Worm (Caenorhabditis elegans): ENCODE measurements around the gene F20D6.15.

DNA sequence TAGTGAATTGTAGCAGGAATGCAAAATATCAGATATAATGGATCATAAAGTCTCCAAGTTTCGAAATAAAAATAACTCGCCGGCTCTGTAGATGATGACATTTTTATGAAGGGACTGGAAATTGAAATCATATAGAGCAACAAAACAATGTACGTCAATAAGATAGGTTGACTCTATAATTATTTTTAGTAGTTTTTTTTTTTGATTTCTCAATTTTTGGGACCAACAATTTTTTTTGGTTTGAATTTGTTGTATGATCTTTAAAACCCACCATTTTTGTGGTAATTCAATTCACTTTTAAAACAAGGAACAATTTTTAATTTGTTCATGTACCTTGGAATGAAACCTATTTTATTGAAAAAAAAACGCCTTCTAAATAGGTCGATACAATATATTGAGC is 1.7 kb upstream of the F20D6.15 start, which contains the start of gene F20D6.12:
- no peak for TF ChIP-seq ztf-23 (GFP tag; IDR thresholded peaks at IDR 0.05)
- no peak for TF ChIP-seq med-1 (GFP tag; optimal IDR thresholded peaks at IDR 0.05; ENCODE audit: insufficient read depth)
- no peak for TF ChIP-seq ref-1 (GFP tag; conservative IDR thresholded peaks at IDR 0.05)
- TF ChIP-seq klf-2 (GFP tag; conservative IDR thresholded peaks at IDR 0.05), result no peak
- TF ChIP-seq cog-1 (tag; optimal IDR thresholded peaks at IDR 0.05), result no peak
